Fruit fly (Drosophila melanogaster) Kc167 (cell line): ENCODE data around the gene CG12725.

Experiments used
- Myc ChIP-seq: fragments of >200 bp; optimal IDR thresholded peaks from 2 replicates; lab custom pipeline; 2017; ENCODE audit warnings: missing external identifiers
- Sin3A ChIP-seq: fragments of >200 bp; optimal IDR thresholded peaks from 2 replicates; lab custom pipeline; 2018; ENCODE audit warnings: missing external identifiers
- h ChIP-seq: fragments of >200 bp; optimal IDR thresholded peaks from 3 replicates; lab custom pipeline; 2018; ENCODE audit warnings: missing external identifiers
- insv ChIP-seq: fragments of >200 bp; optimal IDR thresholded peaks from 3 replicates; lab custom pipeline; 2018; ENCODE audit warnings: missing external identifiers
- psq ChIP-seq: fragments of >200 bp; optimal IDR thresholded peaks from 2 replicates; lab custom pipeline; 2017; ENCODE audit warnings: missing external identifiers
- ttk ChIP-seq: sonication (Bioruptor generic); optimal IDR thresholded peaks from 2 replicates; lab custom pipeline; 2017; ENCODE audit warnings: missing external identifiers

- TF ChIP-seq insv (lab: Kevin White, UChicago), result no peak
- TF ChIP-seq psq (lab: Kevin White, UChicago), result no peak
- TF ChIP-seq ttk (lab: Kevin White, UChicago), result no peak
- TF ChIP-seq h, result no peak
- TF ChIP-seq Myc (lab: Kevin White, UChicago), result no peak
- TF ChIP-seq Sin3A (lab: Kevin White, UChicago), result no peak
Observed at dm6 chrX:13371704-13372049, 31.0 kb downstream of the CG12725 start.
